Fruit fly (Drosophila melanogaster): Measurements from ENCODE around the gene CG12659.

CG12659 gene

dm6 chrX:8571936-8572335 is 19.6 kb downstream of the CG12659 start:
- no peak for TF ChIP-seq psq (optimal IDR thresholded peaks at IDR 0.05)
- no peak for TF ChIP-seq Dll (optimal IDR thresholded peaks at IDR 0.05)
- TF ChIP-seq pan (optimal IDR thresholded peaks at IDR 0.05), result no peak
- no peak for TF ChIP-seq CG8478 (optimal IDR thresholded peaks at IDR 0.05)
- TF ChIP-seq usp (GFP tag; optimal IDR thresholded peaks at IDR 0.05), result no peak
- no peak for TF ChIP-seq EcR (GFP tag; optimal IDR thresholded peaks at IDR 0.05)

DNA sequence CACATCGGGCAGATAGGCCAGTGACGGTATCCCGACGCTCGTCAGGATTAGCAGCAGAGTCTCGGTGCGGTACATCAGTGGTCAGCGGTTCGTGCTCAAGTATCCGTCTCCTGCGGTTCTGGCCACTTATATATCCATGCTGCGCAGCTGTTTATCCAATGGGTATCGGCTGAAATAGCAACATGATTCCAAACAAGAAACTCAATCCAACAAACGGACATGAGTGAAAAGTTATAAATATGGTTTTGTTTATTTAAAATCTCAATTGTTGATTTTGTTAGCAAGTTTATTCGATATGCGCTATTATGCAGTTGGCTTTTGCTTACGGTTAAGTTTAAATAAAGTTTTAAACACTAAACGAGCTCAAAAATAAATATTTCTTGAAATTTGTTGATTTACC is 20.7 kb downstream of the CG12659 start, which contains the start of gene CG12111:
Gene CG12111, minus strand, starts transcription at position 101 of the 400 bp plus-strand sequence.
- no peak for TF ChIP-seq Dll (optimal IDR thresholded peaks at IDR 0.05)
- TF ChIP-seq usp (GFP tag; optimal IDR thresholded peaks at IDR 0.05), result no peak
- no peak for TF ChIP-seq pan (optimal IDR thresholded peaks at IDR 0.05)
- TF ChIP-seq psq (optimal IDR thresholded peaks at IDR 0.05), result no peak
- TF ChIP-seq CG8478 (optimal IDR thresholded peaks at IDR 0.05), result no peak
- TF ChIP-seq EcR (GFP tag; optimal IDR thresholded peaks at IDR 0.05), result no peak

- TF ChIP-seq pan (optimal IDR thresholded peaks at IDR 0.05) (no peak), CG8478 (optimal IDR thresholded peaks at IDR 0.05) (no peak), Dll (optimal IDR thresholded peaks at IDR 0.05) (no peak)
Observed at dm6 chrX:8569639-8570038, 21.9 kb downstream of the CG12659 start.

DNA sequence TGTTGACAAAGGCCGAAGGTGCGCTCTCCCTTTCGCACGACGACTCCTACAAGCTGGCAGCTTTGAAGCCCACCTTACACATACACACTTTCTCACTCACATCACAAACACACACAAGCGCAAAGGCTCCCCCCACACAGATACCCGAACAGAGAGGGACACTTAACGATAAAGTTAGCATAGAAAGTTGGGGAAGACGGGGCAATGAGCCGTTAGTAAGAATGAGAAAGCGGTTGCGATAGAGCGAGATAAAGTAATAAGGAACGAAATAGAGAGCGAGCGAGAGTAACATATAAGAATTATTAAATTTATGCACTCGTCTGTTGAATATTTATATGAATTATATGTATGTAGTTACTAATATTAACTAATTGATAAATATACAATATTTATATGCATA is 22.5 kb downstream of the CG12659 start:
- TF ChIP-seq Dll (optimal IDR thresholded peaks at IDR 0.05) (no peak), CG8478 (optimal IDR thresholded peaks at IDR 0.05) (no peak)

DNA sequence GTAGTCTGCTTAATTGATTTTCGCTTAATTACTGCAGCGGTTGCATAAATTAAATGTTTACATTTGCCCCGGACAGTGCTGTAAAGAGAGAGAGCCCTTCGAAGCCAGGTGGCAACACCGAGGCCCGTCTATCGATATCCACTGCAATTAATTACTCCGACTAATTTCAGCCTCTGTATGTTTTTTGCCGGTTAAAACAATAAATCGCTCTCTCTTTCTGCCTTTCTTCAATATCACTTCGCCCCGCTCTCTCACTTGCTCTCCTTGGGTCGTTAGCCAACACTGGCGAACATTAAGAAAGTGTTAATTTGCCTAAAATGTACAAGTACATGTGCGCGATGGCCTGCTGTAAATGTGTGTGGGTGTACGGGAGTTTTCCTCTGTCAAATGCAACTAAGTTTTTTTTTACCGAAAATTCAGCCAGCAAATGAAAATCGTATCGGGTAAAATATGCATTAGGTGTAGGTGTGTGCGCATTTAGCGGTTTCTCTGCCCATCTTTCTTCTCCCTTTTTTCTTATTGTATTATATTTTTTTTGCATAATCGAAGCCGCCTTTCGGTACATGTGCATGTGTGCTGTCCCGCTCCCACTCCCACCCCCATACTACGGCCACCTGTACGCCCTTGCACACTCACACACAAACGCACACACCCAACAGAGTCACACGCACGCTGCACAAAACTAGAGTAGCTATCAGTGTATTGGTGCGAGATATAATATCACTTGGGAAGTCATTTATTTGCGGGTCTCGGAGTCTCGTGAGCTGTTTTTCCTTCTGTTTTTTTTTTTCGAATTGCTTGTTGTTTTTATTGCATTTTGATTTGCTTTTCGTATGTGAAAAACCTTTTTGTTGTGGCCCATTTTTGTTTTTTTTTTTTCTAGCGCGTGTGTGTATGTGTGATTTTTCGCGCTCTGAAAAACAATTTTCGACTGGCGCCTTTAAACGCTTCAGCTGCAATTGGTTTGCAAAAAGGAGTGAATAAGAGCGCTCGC is 29.8 kb downstream of the CG12659 start:
- TF ChIP-seq Dll (optimal IDR thresholded peaks at IDR 0.05), result peak; percentile 54
- TF ChIP-seq CG8478 (optimal IDR thresholded peaks at IDR 0.05), result peak; percentile 46
- no peak for TF ChIP-seq EcR (GFP tag; optimal IDR thresholded peaks at IDR 0.05)
- no peak for TF ChIP-seq pan (optimal IDR thresholded peaks at IDR 0.05)
- TF ChIP-seq usp (GFP tag; optimal IDR thresholded peaks at IDR 0.05), result no peak
- TF ChIP-seq psq (optimal IDR thresholded peaks at IDR 0.05), result no peak

DNA sequence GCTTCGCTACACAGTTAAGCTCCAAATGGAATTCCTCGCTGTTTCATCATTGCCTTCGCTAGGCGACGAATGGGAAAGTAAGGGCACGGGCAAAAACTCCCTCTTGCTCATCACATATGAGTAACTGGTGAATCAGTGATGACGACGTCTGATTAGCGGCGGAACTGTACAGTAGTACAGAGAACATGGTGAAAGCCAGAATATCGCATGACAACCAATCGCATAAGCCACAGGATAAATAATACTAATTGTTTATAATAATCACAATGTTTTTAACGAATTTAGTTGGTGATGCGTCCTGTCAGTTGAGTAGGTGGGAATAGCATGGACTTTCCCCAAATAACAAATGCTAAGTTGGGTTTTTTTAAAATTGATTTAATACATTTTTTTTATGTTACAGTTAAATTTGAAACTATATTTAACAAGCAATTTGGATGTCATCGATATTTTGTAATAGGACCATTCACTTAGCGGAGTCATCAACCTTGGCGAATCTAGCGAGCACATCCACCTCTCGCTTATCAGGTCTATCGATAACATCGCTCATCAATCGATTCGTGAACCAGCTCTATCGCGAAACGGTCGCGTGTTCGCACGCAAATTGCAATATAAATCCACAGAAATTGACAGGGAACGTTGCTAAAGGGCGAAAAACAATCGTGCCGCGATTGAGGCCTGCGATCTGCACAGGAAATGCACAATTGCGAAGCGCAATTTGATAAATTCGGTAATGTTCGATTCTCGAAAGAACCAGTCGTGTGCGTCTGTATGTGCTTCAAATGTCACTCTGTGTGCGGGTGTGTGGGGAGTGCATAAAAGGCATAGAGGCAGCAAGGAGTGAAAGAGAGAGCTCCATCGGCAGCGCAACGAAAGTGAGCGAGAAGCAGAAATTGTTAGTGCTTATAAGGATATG is 31.2 kb downstream of the CG12659 start, which contains the start of the genes CG12112 and Trf4-1:
Gene CG12112, minus strand, starts transcription at position 106 of the 913 bp plus-strand sequence.
Gene Trf4-1, plus strand, starts transcription at position 236 of the 913 bp plus-strand sequence.
- TF ChIP-seq usp (GFP tag; optimal IDR thresholded peaks at IDR 0.05), result no peak
- no peak for TF ChIP-seq pan (optimal IDR thresholded peaks at IDR 0.05)
- peak; percentile 74 for TF ChIP-seq CG8478 (optimal IDR thresholded peaks at IDR 0.05)
- TF ChIP-seq EcR (GFP tag; optimal IDR thresholded peaks at IDR 0.05), result no peak
- TF ChIP-seq psq (optimal IDR thresholded peaks at IDR 0.05), result no peak

- no peak for TF ChIP-seq Dll (optimal IDR thresholded peaks at IDR 0.05)
- no peak for TF ChIP-seq psq (optimal IDR thresholded peaks at IDR 0.05)
- TF ChIP-seq EcR (GFP tag; optimal IDR thresholded peaks at IDR 0.05), result no peak
- no peak for TF ChIP-seq usp (GFP tag; optimal IDR thresholded peaks at IDR 0.05)
- no peak for TF ChIP-seq pan (optimal IDR thresholded peaks at IDR 0.05)
- TF ChIP-seq CG8478 (optimal IDR thresholded peaks at IDR 0.05), result no peak
Observed at dm6 chrX:8558762-8559172, 32.8 kb downstream of the CG12659 start, which contains the start of gene IntS4. Gene IntS4, minus strand, starts transcription at chrX:8558781.

DNA sequence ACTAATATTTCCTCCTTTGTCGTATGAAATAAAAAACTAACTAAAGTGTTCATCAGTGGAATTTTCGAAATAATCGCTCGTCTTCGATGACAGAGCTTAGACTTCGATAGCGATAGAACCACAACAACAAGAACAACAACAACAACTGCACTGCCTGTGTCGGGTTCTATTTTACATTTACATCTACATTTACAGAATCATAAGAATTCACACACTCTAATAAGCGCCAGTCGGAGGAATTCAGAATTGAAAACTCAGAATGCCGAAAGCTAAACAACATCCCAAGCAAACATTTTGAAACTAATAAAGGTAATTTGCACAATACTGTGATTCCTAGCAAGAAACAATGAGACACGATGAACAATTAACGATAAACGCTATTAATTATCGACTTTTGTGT is 37.2 kb downstream of the CG12659 start:
- TF ChIP-seq CG8478 (optimal IDR thresholded peaks at IDR 0.05) (no peak), usp (GFP tag; optimal IDR thresholded peaks at IDR 0.05) (no peak)

dm6 chrX:8542728-8543127 is 48.8 kb downstream of the CG12659 start:
- TF ChIP-seq usp (GFP tag; optimal IDR thresholded peaks at IDR 0.05) (no peak), pan (optimal IDR thresholded peaks at IDR 0.05) (no peak), CG8478 (optimal IDR thresholded peaks at IDR 0.05) (no peak), psq (optimal IDR thresholded peaks at IDR 0.05) (no peak), Dll (optimal IDR thresholded peaks at IDR 0.05) (no peak), EcR (GFP tag; optimal IDR thresholded peaks at IDR 0.05) (no peak)

- TF ChIP-seq psq (optimal IDR thresholded peaks at IDR 0.05), result no peak
- no peak for TF ChIP-seq pan (optimal IDR thresholded peaks at IDR 0.05)
- TF ChIP-seq CG8478 (optimal IDR thresholded peaks at IDR 0.05), result no peak
- no peak for TF ChIP-seq Dll (optimal IDR thresholded peaks at IDR 0.05)
- no peak for TF ChIP-seq EcR (GFP tag; optimal IDR thresholded peaks at IDR 0.05)
Observed at dm6 chrX:8541985-8542384, 49.5 kb downstream of the CG12659 start.

All from whole organism.